Worm (Caenorhabditis elegans) whole organism, L4 larva: ENCODE data around the gene pus-1.

ENCODE experiments used
- F49E8.2 ChIP-seq: sonication (generic microtip); optimal IDR thresholded peaks from 2 replicates; lab custom pipeline; 2016; ENCODE audit warnings: missing compliant biosample characterization, mild to moderate bottlenecking, missing genetic modification characterization, borderline replicate concordance
- aha-1 ChIP-seq: fragments of 150-350 bp; peaks from one replicate; lab custom pipeline; 2014; ENCODE audit warnings: missing biosample characterization, missing genetic modification characterization
- ceh-62 ChIP-seq: sonication (generic microtip); optimal IDR thresholded peaks from 2 replicates; lab custom pipeline; 2017; ENCODE audit warnings: missing biosample characterization, missing genetic modification characterization
- dve-1 ChIP-seq: sonication (generic microtip); optimal IDR thresholded peaks from 2 replicates; lab custom pipeline; 2017; ENCODE audit warnings: antibody characterized with exemption, mild to moderate bottlenecking, missing genetic modification characterization, missing compliant biosample characterization; ENCODE audit not compliant: insufficient read depth
- egl-43 ChIP-seq: fragments of 200-800 bp; sonication (Bioruptor generic); IDR thresholded peaks from 2 replicates; pipeline ENCODE4 v1.3.6; 2022; ENCODE audit warnings: missing genetic modification reagents, missing genetic modification characterization, missing compliant biosample characterization
- lin-38 ChIP-seq: fragments of 200-800 bp; sonication (Bioruptor generic); IDR thresholded peaks from 2 replicates; pipeline ENCODE4 v1.3.6; 2022; ENCODE audit warnings: missing genetic modification reagents, missing genetic modification characterization, missing compliant biosample characterization
- madf-5 ChIP-seq, 2 experiments: fragments of 200-800 bp; sonication (Bioruptor generic); IDR thresholded peaks; 2 replicates each; pipeline ENCODE4 v1.3.6; 2022; ENCODE audit warnings: missing compliant biosample characterization in 2 of 2, missing genetic modification characterization in 2 of 2
- mdl-1 ChIP-seq, 2 experiments: fragments of 150-350 bp in 1 of 2; sonication (generic microtip) in 1 of 2; optimal IDR thresholded peaks; 2 replicates each; lab custom pipeline; 2014 to 2017; ENCODE audit warnings: missing biosample characterization in 2 of 2, missing genetic modification characterization in 2 of 2
- nhr-6 ChIP-seq: fragments of 150-350 bp; optimal IDR thresholded peaks from 2 replicates; lab custom pipeline; 2014; ENCODE audit warnings: missing biosample characterization, missing genetic modification characterization
- set-16 ChIP-seq: fragments of 200-800 bp; sonication (Bioruptor generic); IDR thresholded peaks from 2 replicates; pipeline ENCODE4 v1.3.6; 2022; ENCODE audit warnings: missing genetic modification reagents, missing genetic modification characterization, missing compliant biosample characterization
- spr-3 ChIP-seq: fragments of 200-800 bp; sonication (Bioruptor generic); optimal IDR thresholded peaks from 2 replicates; lab custom pipeline; 2018; ENCODE audit warnings: mild to moderate bottlenecking, missing genetic modification characterization, missing compliant biosample characterization
- unc-130 ChIP-seq: sonication (generic microtip); optimal IDR thresholded peaks from 2 replicates; lab custom pipeline; 2016; ENCODE audit warnings: missing genetic modification reagents, missing genetic modification characterization, missing compliant biosample characterization

pus-1 gene

ce11 chrV:16746231-16746990 lies 48.3 kb downstream of the pus-1 start, which contains the start of gene gyg-2:
gyg-2 (minus strand) TSS chrV:16746258.
- peak; percentile 84 for TF ChIP-seq lin-38 (GFP tag; lab: Robert Waterston, UW)
- no peak for TF ChIP-seq ceh-62 (tag; lab: Kevin White, UChicago)
- peak; percentile 9 for TF ChIP-seq aha-1
- TF ChIP-seq, all 104 proteins: peak for 2

ce11 chrV:16745214-16745613 lies 49.5 kb downstream of the pus-1 start:
- TF ChIP-seq set-16 (GFP tag; lab: Robert Waterston, UW) (peak; percentile 75), aha-1 (peak; percentile 85), spr-3 (GFP tag; lab: Kevin White, UChicago) (no peak)
- TF ChIP-seq, all 104 proteins: peak for 2

DNA sequence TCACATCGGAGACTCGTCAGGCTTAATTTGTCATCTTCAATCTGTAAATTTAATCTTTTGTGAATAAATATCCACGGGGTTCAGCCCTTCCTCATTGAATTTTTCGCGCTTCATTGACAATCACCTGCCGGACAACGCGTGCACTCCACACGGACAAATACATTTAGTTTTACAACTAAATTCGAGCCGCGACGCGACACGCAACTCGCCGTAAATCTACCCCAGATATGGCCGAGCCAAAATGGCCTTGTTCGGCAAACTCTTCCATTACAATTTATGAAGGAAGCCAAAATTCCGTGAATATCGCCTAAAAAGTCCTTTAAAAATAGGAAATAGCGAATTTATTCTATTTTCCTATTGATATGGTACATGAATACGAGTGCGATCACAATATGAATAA lies 50.0 kb downstream of the pus-1 start:
- TF ChIP-seq madf-5 (GFP tag; IDR thresholded peaks at IDR 0.05; lab: Robert Waterston, UW) = 0 out of 4 replicates have a peak, but pooled peaks of 1 of the 2 experiments have one; percentile 57
- no peak for TF ChIP-seq nhr-6 (tag; lab: Kevin White, UChicago)
- TF ChIP-seq egl-43 (GFP tag; lab: Robert Waterston, UW) = no peak
- TF ChIP-seq mdl-1 (tag; optimal IDR thresholded peaks at IDR 0.05; lab: Kevin White, UChicago) = no peak
- peak; percentile 1 for TF ChIP-seq F49E8.2
- TF ChIP-seq dve-1 = no peak
- peak; percentile 16 for TF ChIP-seq unc-130
